Fruit fly (Drosophila melanogaster): ENCODE measurements around the gene CG9760.

Gene CG9760

dm6 chr3L:12112967-12113366 lies 50.6 kb downstream of the CG9760 start:
- TF ChIP-seq insv (optimal IDR thresholded peaks at IDR 0.05) = no peak
- no peak for TF ChIP-seq Sin3A (optimal IDR thresholded peaks at IDR 0.05)
- no peak for TF ChIP-seq psq (optimal IDR thresholded peaks at IDR 0.05)
- TF ChIP-seq Myc (optimal IDR thresholded peaks at IDR 0.05) = no peak
- no peak for TF ChIP-seq ttk (optimal IDR thresholded peaks at IDR 0.05)
- TF ChIP-seq h (optimal IDR thresholded peaks at IDR 0.05) = no peak

- TF ChIP-seq Sin3A (optimal IDR thresholded peaks at IDR 0.05) = no peak
- no peak for TF ChIP-seq h (optimal IDR thresholded peaks at IDR 0.05)
- TF ChIP-seq Myc (optimal IDR thresholded peaks at IDR 0.05) = no peak
- no peak for TF ChIP-seq insv (optimal IDR thresholded peaks at IDR 0.05)
- TF ChIP-seq psq (optimal IDR thresholded peaks at IDR 0.05) = no peak
- no peak for TF ChIP-seq ttk (optimal IDR thresholded peaks at IDR 0.05)
Measured at dm6 chr3L:12111081-12111958, 52.2 kb downstream of the CG9760 start.

- no peak for TF ChIP-seq insv (optimal IDR thresholded peaks at IDR 0.05)
- TF ChIP-seq h (optimal IDR thresholded peaks at IDR 0.05) = no peak
- TF ChIP-seq ttk (optimal IDR thresholded peaks at IDR 0.05) = no peak
- TF ChIP-seq Myc (optimal IDR thresholded peaks at IDR 0.05) = no peak
- TF ChIP-seq psq (optimal IDR thresholded peaks at IDR 0.05) = no peak
- no peak for TF ChIP-seq Sin3A (optimal IDR thresholded peaks at IDR 0.05)
Measured at dm6 chr3L:12109045-12109632, 54.4 kb downstream of the CG9760 start.

dm6 chr3L:12108515-12108914 lies 55.0 kb downstream of the CG9760 start:
- TF ChIP-seq psq (optimal IDR thresholded peaks at IDR 0.05) (no peak), insv (optimal IDR thresholded peaks at IDR 0.05) (no peak), Sin3A (optimal IDR thresholded peaks at IDR 0.05) (no peak), ttk (optimal IDR thresholded peaks at IDR 0.05) (no peak), h (optimal IDR thresholded peaks at IDR 0.05) (no peak), Myc (optimal IDR thresholded peaks at IDR 0.05) (no peak)

- no peak for TF ChIP-seq h (optimal IDR thresholded peaks at IDR 0.05)
- TF ChIP-seq psq (optimal IDR thresholded peaks at IDR 0.05) = no peak
- TF ChIP-seq Myc (optimal IDR thresholded peaks at IDR 0.05) = no peak
- TF ChIP-seq ttk (optimal IDR thresholded peaks at IDR 0.05) = no peak
- no peak for TF ChIP-seq Sin3A (optimal IDR thresholded peaks at IDR 0.05)
- no peak for TF ChIP-seq insv (optimal IDR thresholded peaks at IDR 0.05)
Measured at dm6 chr3L:12107378-12107777, 56.2 kb downstream of the CG9760 start.
